Fruit fly (Drosophila melanogaster) whole organism, embryonic: ENCODE measurements around the gene LysD.
A peak's percentile ranks its signal among the peaks of the same experiment; 100 is the strongest.

Experiments
- Abd-B ChIP-seq: fragments of 200-800 bp; sonication (Bioruptor generic); optimal IDR thresholded peaks from 2 replicates; lab custom pipeline; 2018; ENCODE audit warnings: missing biosample characterization, mild to moderate bottlenecking, missing genetic modification characterization, moderate library complexity
- Ada2b ChIP-seq: fragments of 200-800 bp; sonication (Bioruptor generic); IDR thresholded peaks from 2 replicates; pipeline ENCODE4 v1.3.6; 2022; ENCODE audit warnings: missing biosample characterization, missing genetic modification characterization
- Adf1 ChIP-seq: fragments of 200-800 bp; sonication (Bioruptor generic); IDR thresholded peaks from 2 replicates; pipeline ENCODE4 v1.3.6; 2022; ENCODE audit warnings: missing biosample characterization, missing genetic modification characterization
- BEAF-32 ChIP-seq: fragments of 200-800 bp; sonication (Bioruptor generic); optimal IDR thresholded peaks from 3 replicates; lab custom pipeline; 2017; ENCODE audit warnings: missing biosample characterization, missing genetic modification characterization, mild to moderate bottlenecking, moderate library complexity, missing genetic modification reagents
- CG10321 ChIP-seq: fragments of 200-800 bp; sonication (Bioruptor generic); IDR thresholded peaks from 2 replicates; pipeline ENCODE4 v1.3.6; 2022; ENCODE audit warnings: missing biosample characterization, missing genetic modification characterization
- CG10462 ChIP-seq: fragments of 200-800 bp; sonication (Bioruptor generic); optimal IDR thresholded peaks from 2 replicates; lab custom pipeline; 2016; ENCODE audit warnings: missing biosample characterization, missing genetic modification characterization
- CG11696 ChIP-seq: fragments of 200-800 bp; sonication (Bioruptor generic); IDR thresholded peaks from 2 replicates; pipeline ENCODE4 v1.3.6; 2022; ENCODE audit warnings: missing biosample characterization, missing genetic modification characterization
- CG12104 ChIP-seq: fragments of 200-800 bp; sonication (Bioruptor generic); optimal IDR thresholded peaks from 3 replicates; lab custom pipeline; 2016; ENCODE audit warnings: missing biosample characterization, missing genetic modification characterization
- CG12744 ChIP-seq: fragments of 200-800 bp; sonication (Bioruptor generic); optimal IDR thresholded peaks from 2 replicates; lab custom pipeline; 2016; ENCODE audit warnings: missing biosample characterization, missing genetic modification characterization
- CG13424 ChIP-seq: fragments of 200-800 bp; sonication (Bioruptor generic); optimal IDR thresholded peaks from 2 replicates; lab custom pipeline; 2019; ENCODE audit warnings: missing biosample characterization, mild to moderate bottlenecking, missing genetic modification characterization, moderate library complexity
- CG13894 ChIP-seq: fragments of 200-800 bp; sonication (Bioruptor generic); optimal IDR thresholded peaks from 3 replicates; lab custom pipeline; 2018; ENCODE audit warnings: missing biosample characterization, mild to moderate bottlenecking, missing genetic modification characterization, moderate library complexity
- CG14014 ChIP-seq: fragments of 200-800 bp; sonication (Bioruptor generic); IDR thresholded peaks from 2 replicates; pipeline ENCODE4 v1.3.6; 2022; ENCODE audit warnings: missing biosample characterization, missing genetic modification characterization
- CG14050 ChIP-seq: fragments of 200-800 bp; sonication (Bioruptor generic); IDR thresholded peaks from 3 replicates; pipeline ENCODE4 v1.3.6; 2022; ENCODE audit warnings: missing biosample characterization, missing genetic modification characterization
- CG1647 ChIP-seq: fragments of 200-800 bp; sonication (Bioruptor generic); optimal IDR thresholded peaks from 3 replicates; lab custom pipeline; 2016; ENCODE audit warnings: missing biosample characterization, missing genetic modification characterization
- CG2116 ChIP-seq: fragments of 200-800 bp; sonication (Bioruptor generic); optimal IDR thresholded peaks from 3 replicates; lab custom pipeline; 2018; ENCODE audit warnings: missing biosample characterization, mild to moderate bottlenecking, missing genetic modification characterization
- CG2199 ChIP-seq: fragments of 200-800 bp; sonication (Bioruptor generic); IDR thresholded peaks from 3 replicates; pipeline ENCODE4 v1.3.6; 2022; ENCODE audit warnings: missing biosample characterization, missing genetic modification characterization
- CG2889 ChIP-seq: fragments of 200-800 bp; sonication (Bioruptor generic); IDR thresholded peaks from 3 replicates; pipeline ENCODE4 v1.3.6; 2022; ENCODE audit warnings: missing biosample characterization, missing genetic modification characterization
- CG31388 ChIP-seq: fragments of 200-800 bp; sonication (Bioruptor generic); optimal IDR thresholded peaks from 2 replicates; lab custom pipeline; 2016; ENCODE audit warnings: missing biosample characterization, missing genetic modification characterization
- CG34422 ChIP-seq: fragments of 200-800 bp; sonication (Bioruptor generic); IDR thresholded peaks from 3 replicates; pipeline ENCODE4 v1.3.6; 2022; ENCODE audit warnings: missing biosample characterization, missing genetic modification characterization
- CG4854 ChIP-seq: fragments of 200-800 bp; sonication (Bioruptor generic); optimal IDR thresholded peaks from 2 replicates; lab custom pipeline; 2016; ENCODE audit warnings: missing biosample characterization, missing genetic modification characterization, inconsistent platforms
- CG5180 ChIP-seq: fragments of 200-800 bp; sonication (Bioruptor generic); optimal IDR thresholded peaks from 3 replicates; lab custom pipeline; 2017; ENCODE audit warnings: missing biosample characterization, missing genetic modification characterization, mild to moderate bottlenecking, moderate library complexity, missing genetic modification reagents
- CG6654 ChIP-seq: fragments of 200-800 bp; sonication (Bioruptor generic); optimal IDR thresholded peaks from 2 replicates; lab custom pipeline; 2017; ENCODE audit warnings: missing biosample characterization, mild to moderate bottlenecking, missing genetic modification characterization
- CG7963 ChIP-seq: fragments of 200-800 bp; sonication (Bioruptor generic); IDR thresholded peaks from 3 replicates; pipeline ENCODE4 v1.3.6; 2022; ENCODE audit warnings: missing biosample characterization, missing genetic modification characterization; ENCODE audit not compliant: partially characterized antibody
- Dref ChIP-seq: fragments of 200-800 bp; sonication (Bioruptor generic); IDR thresholded peaks from 2 replicates; pipeline ENCODE4 v1.3.6; 2022; ENCODE audit warnings: missing biosample characterization, missing genetic modification characterization
- E2f1 ChIP-seq: fragments of 200-800 bp; sonication (Bioruptor generic); IDR thresholded peaks from 2 replicates; pipeline ENCODE4 v1.3.6; 2022; ENCODE audit warnings: missing biosample characterization, missing genetic modification characterization
- HLH3B ChIP-seq: fragments of 200-800 bp; sonication (Bioruptor generic); IDR thresholded peaks from 2 replicates; pipeline ENCODE4 v1.3.6; 2022; ENCODE audit warnings: missing biosample characterization, missing genetic modification characterization
- Hmr ChIP-seq: fragments of 200-800 bp; sonication (Bioruptor generic); optimal IDR thresholded peaks from 3 replicates; lab custom pipeline; 2017; ENCODE audit warnings: mild to moderate bottlenecking, missing biosample characterization, missing genetic modification reagents, missing genetic modification characterization
- Meics ChIP-seq: fragments of 200-800 bp; sonication (Bioruptor generic); optimal IDR thresholded peaks from 2 replicates; lab custom pipeline; 2017; ENCODE audit warnings: missing biosample characterization, mild to moderate bottlenecking, missing genetic modification characterization
- Rx ChIP-seq: fragments of 200-800 bp; sonication (Bioruptor generic); IDR thresholded peaks from 2 replicates; pipeline ENCODE4 v1.3.6; 2022; ENCODE audit warnings: missing biosample characterization, missing genetic modification characterization
- Sin3A ChIP-seq: fragments of >200 bp; optimal IDR thresholded peaks from 2 replicates; lab custom pipeline; 2018
- Taf1 ChIP-seq: fragments of 200-800 bp; sonication (Bioruptor generic); IDR thresholded peaks from 2 replicates; pipeline ENCODE4 v1.3.6; 2022; ENCODE audit warnings: missing biosample characterization, missing genetic modification characterization
- Tbp ChIP-seq: fragments of >200 bp; optimal IDR thresholded peaks from 2 replicates; lab custom pipeline; 2018; ENCODE audit warnings: missing biosample characterization, missing genetic modification characterization
- Trl ChIP-seq, 3 experiments: fragments of >200 bp in 2 of 3; fragments of 200-800 bp in 1 of 3; sonication (Bioruptor generic) in 1 of 3; optimal IDR thresholded peaks; 2 replicates in 1 of 3; 3 replicates in 2 of 3; lab custom pipeline; 2016 to 2017; ENCODE audit warnings: missing biosample characterization in 1 of 3, missing genetic modification characterization in 1 of 3
- bbx ChIP-seq: fragments of 200-800 bp; sonication (Bioruptor generic); IDR thresholded peaks from 2 replicates; pipeline ENCODE4 v1.3.6; 2022; ENCODE audit warnings: missing biosample characterization, missing genetic modification characterization; ENCODE audit not compliant: partially characterized antibody
- croc ChIP-seq: fragments of 200-800 bp; sonication (Bioruptor generic); conservative IDR thresholded peaks from 3 replicates; pipeline ENCODE4 v1.3.6; 2022; ENCODE audit warnings: missing biosample characterization, missing genetic modification characterization
- da ChIP-seq: fragments of 200-800 bp; sonication (Bioruptor generic); optimal IDR thresholded peaks from 2 replicates; lab custom pipeline; 2016; ENCODE audit warnings: missing biosample characterization, missing genetic modification characterization
- danr ChIP-seq: fragments of 200-800 bp; sonication (Bioruptor generic); IDR thresholded peaks from 2 replicates; pipeline ENCODE4 v1.3.6; 2022; ENCODE audit warnings: missing biosample characterization, missing genetic modification characterization
- dysf ChIP-seq: fragments of 200-800 bp; sonication (Bioruptor generic); IDR thresholded peaks from 3 replicates; pipeline ENCODE4 v1.3.6; 2022; ENCODE audit warnings: missing biosample characterization, missing genetic modification characterization
- gem ChIP-seq: fragments of 200-800 bp; sonication (Bioruptor generic); optimal IDR thresholded peaks from 2 replicates; lab custom pipeline; 2019; ENCODE audit warnings: missing biosample characterization, mild to moderate bottlenecking, missing genetic modification characterization, moderate library complexity
- grn ChIP-seq: fragments of 200-800 bp; sonication (Bioruptor generic); optimal IDR thresholded peaks from 3 replicates; lab custom pipeline; 2017; ENCODE audit warnings: missing biosample characterization, missing genetic modification characterization
- gsb ChIP-seq: fragments of 200-800 bp; sonication (Bioruptor generic); IDR thresholded peaks from 2 replicates; pipeline ENCODE4 v1.3.6; 2022; ENCODE audit warnings: missing biosample characterization, missing genetic modification characterization
- jumu ChIP-seq: fragments of 200-800 bp; sonication (Bioruptor generic); optimal IDR thresholded peaks from 3 replicates; lab custom pipeline; 2016; ENCODE audit warnings: missing biosample characterization, missing genetic modification characterization
- odd ChIP-seq: fragments of 200-800 bp; sonication (Bioruptor generic); optimal IDR thresholded peaks from 2 replicates; lab custom pipeline; 2017; ENCODE audit warnings: missing biosample characterization, mild to moderate bottlenecking, missing genetic modification characterization
- repo ChIP-seq: fragments of 200-800 bp; sonication (Bioruptor generic); optimal IDR thresholded peaks from 2 replicates; lab custom pipeline; 2016; ENCODE audit warnings: missing biosample characterization, missing genetic modification characterization
- row ChIP-seq: fragments of 200-800 bp; sonication (Bioruptor generic); IDR thresholded peaks from 3 replicates; pipeline ENCODE4 v1.3.6; 2022; ENCODE audit warnings: missing biosample characterization, missing genetic modification characterization
- sens ChIP-seq: fragments of 200-800 bp; sonication (Bioruptor generic); peaks from one replicate; lab custom pipeline; 2016; ENCODE audit warnings: missing biosample characterization, missing genetic modification characterization
- sens-2 ChIP-seq: fragments of 200-800 bp; sonication (Bioruptor generic); IDR thresholded peaks from 2 replicates; pipeline ENCODE4 v1.3.6; 2022; ENCODE audit warnings: missing biosample characterization, missing genetic modification characterization
- sob ChIP-seq: fragments of 200-800 bp; sonication (Bioruptor generic); IDR thresholded peaks from 2 replicates; pipeline ENCODE4 v1.3.6; 2022; ENCODE audit warnings: missing biosample characterization, missing genetic modification characterization
- trh ChIP-seq: fragments of 200-800 bp; sonication (Bioruptor generic); optimal IDR thresholded peaks from 2 replicates; lab custom pipeline; 2016; ENCODE audit warnings: missing biosample characterization, missing genetic modification characterization
- unc-4 ChIP-seq: fragments of 200-800 bp; sonication (Bioruptor generic); IDR thresholded peaks from 2 replicates; pipeline ENCODE4 v1.3.6; 2022; ENCODE audit warnings: missing biosample characterization, missing genetic modification characterization; ENCODE audit not compliant: partially characterized antibody
- vnd ChIP-seq: fragments of 200-800 bp; sonication (Bioruptor generic); IDR thresholded peaks from 3 replicates; pipeline ENCODE4 v1.3.6; 2022; ENCODE audit warnings: missing biosample characterization, missing genetic modification characterization; ENCODE audit not compliant: partially characterized antibody

LysD gene

dm6 chr3L:1188936-1189659 is 21.9 kb downstream of the LysD start, which contains the start of gene CG13912 (continued):
- TF ChIP-seq CG5180 (GFP tag; lab: Kevin White, UChicago) (peak; percentile 24), CG14050 (GFP tag; lab: Robert Waterston, UW) (no peak), Taf1 (no peak), CG2116 (GFP tag; lab: Kevin White, UChicago) (no peak), CG4854 (no peak), da (GFP tag; lab: Kevin White, UChicago) (no peak), dysf (no peak), CG1647 (GFP tag; lab: Kevin White, UChicago) (no peak), CG7963 (GFP tag; lab: Robert Waterston, UW) (no peak), Abd-B (GFP tag; lab: Kevin White, UChicago) (peak; percentile 10), grn (GFP tag; lab: Kevin White, UChicago) (peak; percentile 99), CG13424 (tag; lab: Kevin White, UChicago) (no peak), sens-2 (GFP tag; lab: Robert Waterston, UW) (no peak), vnd (no peak), CG10462 (no peak), gsb (GFP tag; lab: Robert Waterston, UW) (no peak), CG6654 (GFP tag; lab: Kevin White, UChicago) (no peak), sob (GFP tag; lab: Robert Waterston, UW) (peak; percentile 24; the same call in 1 of the 2 replicates), unc-4 (GFP tag; lab: Robert Waterston, UW) (no peak), trh (GFP tag; lab: Kevin White, UChicago) (no peak), CG2889 (GFP tag; lab: Robert Waterston, UW) (no peak), row (GFP tag; lab: Robert Waterston, UW) (no peak), CG10321 (no peak), Dref (no peak), danr (GFP tag; lab: Robert Waterston, UW) (no peak), CG11696 (GFP tag; lab: Robert Waterston, UW) (no peak), repo (GFP tag; lab: Kevin White, UChicago) (no peak), Sin3A (no peak), Rx (GFP tag; lab: Robert Waterston, UW) (no peak), Adf1 (GFP tag; lab: Robert Waterston, UW) (peak; percentile 25; the same call in 1 of the 2 replicates), E2f1 (GFP tag; lab: Robert Waterston, UW) (no peak), HLH3B (GFP tag; lab: Robert Waterston, UW) (no peak), jumu (GFP tag; lab: Kevin White, UChicago) (no peak), bbx (GFP tag; lab: Robert Waterston, UW) (no peak), CG12104 (GFP tag; lab: Kevin White, UChicago) (no peak), Tbp (GFP tag; lab: Kevin White, UChicago) (no peak), sens (peak; percentile 3), Trl (optimal IDR thresholded peaks at IDR 0.05; lab: Kevin White, UChicago) (peak; percentile 15 to 29), Trl (GFP tag; optimal IDR thresholded peaks at IDR 0.05; lab: Kevin White, UChicago) (no peak), CG14014 (GFP tag; lab: Robert Waterston, UW) (0 out of 2 replicates have a peak, but pooled peaks have one; percentile 8), croc (no peak), Meics (GFP tag; lab: Kevin White, UChicago) (peak; percentile 99), CG12744 (GFP tag; lab: Kevin White, UChicago) (no peak), CG31388 (GFP tag; lab: Kevin White, UChicago) (no peak), gem (tag; lab: Kevin White, UChicago) (no peak), BEAF-32 (GFP tag; lab: Kevin White, UChicago) (no peak), CG13894 (tag; lab: Kevin White, UChicago) (no peak), CG34422 (GFP tag; lab: Robert Waterston, UW) (no peak), CG2199 (GFP tag; lab: Robert Waterston, UW) (peak; percentile 90; the same call in 2 of the 3 replicates), Ada2b (GFP tag; lab: Robert Waterston, UW) (no peak), odd (GFP tag; lab: Kevin White, UChicago) (no peak), Hmr (peak; percentile 46)
